Fruit fly (Drosophila melanogaster): ENCODE results near the gene RpS13.

Gene RpS13

dm6 chr2L:8384985-8385519 is 20.6 kb upstream of the RpS13 start:
- no peak for TF ChIP-seq bcd (GFP tag; optimal IDR thresholded peaks at IDR 0.05)
- TF ChIP-seq CG8944 (GFP tag; optimal IDR thresholded peaks at IDR 0.05): no peak
- TF ChIP-seq CG12071 (GFP tag; optimal IDR thresholded peaks at IDR 0.05): peak; percentile 19
- no peak for TF ChIP-seq pros (GFP tag; optimal IDR thresholded peaks at IDR 0.05)
- no peak for TF ChIP-seq gsb (GFP tag; IDR thresholded peaks at IDR 0.05)
- TF ChIP-seq CG6272 (GFP tag; IDR thresholded peaks at IDR 0.05): no peak
- peak; percentile 35 for TF ChIP-seq ATbp (GFP tag; optimal IDR thresholded peaks at IDR 0.05)
- TF ChIP-seq rib (GFP tag; IDR thresholded peaks at IDR 0.05): no peak
- TF ChIP-seq otp (GFP tag; IDR thresholded peaks at IDR 0.05): no peak
- no peak for TF ChIP-seq pum (GFP tag; optimal IDR thresholded peaks at IDR 0.05)
- no peak for TF ChIP-seq CG10209 (GFP tag; optimal IDR thresholded peaks at IDR 0.05)
- no peak for TF ChIP-seq CG2202 (tag; optimal IDR thresholded peaks at IDR 0.05)
- no peak for TF ChIP-seq cwo (GFP tag; optimal IDR thresholded peaks at IDR 0.05)
- no peak for TF ChIP-seq Dip2 (GFP tag; IDR thresholded peaks at IDR 0.05)
- no peak for TF ChIP-seq onecut (GFP tag; IDR thresholded peaks at IDR 0.05)
- TF ChIP-seq Camta (GFP tag; optimal IDR thresholded peaks at IDR 0.05): no peak
- TF ChIP-seq YL-1 (GFP tag; optimal IDR thresholded peaks at IDR 0.05): no peak
- no peak for TF ChIP-seq twi (tag; optimal IDR thresholded peaks at IDR 0.05)
- no peak for TF ChIP-seq Hand (GFP tag; optimal IDR thresholded peaks at IDR 0.05)
- TF ChIP-seq B-H1 (GFP tag; IDR thresholded peaks at IDR 0.05): no peak
- TF ChIP-seq Asciz (GFP tag; optimal IDR thresholded peaks at IDR 0.05): peak; percentile 38
- no peak for TF ChIP-seq CG16863 (GFP tag; optimal IDR thresholded peaks at IDR 0.05)
- TF ChIP-seq Scr (GFP tag; IDR thresholded peaks at IDR 0.05; ENCODE audit: partially characterized antibody): no peak
- no peak for TF ChIP-seq CG16779 (GFP tag; IDR thresholded peaks at IDR 0.05)
- no peak for TF ChIP-seq wdn (GFP tag; IDR thresholded peaks at IDR 0.05)
- peak in 1 of 2 experiments; percentile 79 for TF ChIP-seq Pdp1 (GFP tag; optimal IDR thresholded peaks at IDR 0.05)
- no peak for TF ChIP-seq chif (GFP tag; optimal IDR thresholded peaks at IDR 0.05)
- TF ChIP-seq CG13296 (GFP tag; optimal IDR thresholded peaks at IDR 0.05): peak; percentile 32
- no peak for TF ChIP-seq CG15696 (tag; optimal IDR thresholded peaks at IDR 0.05)
- TF ChIP-seq CG11456 (GFP tag; IDR thresholded peaks at IDR 0.05): no peak
- TF ChIP-seq sens (GFP tag): peak; percentile 81
- TF ChIP-seq Ptx1 (GFP tag; IDR thresholded peaks at IDR 0.05): no peak
- TF ChIP-seq Hr3 (GFP tag; optimal IDR thresholded peaks at IDR 0.05): no peak
- no peak for TF ChIP-seq ci (GFP tag; IDR thresholded peaks at IDR 0.05)
- TF ChIP-seq CG11398 (GFP tag; optimal IDR thresholded peaks at IDR 0.05): no peak
- no peak for TF ChIP-seq HHEX (GFP tag; optimal IDR thresholded peaks at IDR 0.05)
- TF ChIP-seq Eip74EF (GFP tag; optimal IDR thresholded peaks at IDR 0.05): no peak
- TF ChIP-seq TFAM (GFP tag; optimal IDR thresholded peaks at IDR 0.05): no peak
- TF ChIP-seq HLH54F (GFP tag; optimal IDR thresholded peaks at IDR 0.05): no peak
- TF ChIP-seq CG9797 (GFP tag; optimal IDR thresholded peaks at IDR 0.05): no peak
- no peak for TF ChIP-seq CG4820 (GFP tag; optimal IDR thresholded peaks at IDR 0.05)
- no peak for TF ChIP-seq CG2678 (tag; optimal IDR thresholded peaks at IDR 0.05)
- TF ChIP-seq CoRest (tag; optimal IDR thresholded peaks at IDR 0.05): no peak
- no peak for TF ChIP-seq mam (GFP tag; optimal IDR thresholded peaks at IDR 0.05)
- no peak for TF ChIP-seq Antp (GFP tag; optimal IDR thresholded peaks at IDR 0.05)
- peak; percentile 5 for TF ChIP-seq CG1603 (tag; optimal IDR thresholded peaks at IDR 0.05)
- no peak for TF ChIP-seq lilli (GFP tag; optimal IDR thresholded peaks at IDR 0.05)
- no peak for TF ChIP-seq CG4328 (GFP tag; optimal IDR thresholded peaks at IDR 0.05)
- TF ChIP-seq gem (tag; optimal IDR thresholded peaks at IDR 0.05): no peak
- no peak for TF ChIP-seq chinmo (GFP tag; IDR thresholded peaks at IDR 0.05; ENCODE audit: partially characterized antibody)
- TF ChIP-seq lola (GFP tag; optimal IDR thresholded peaks at IDR 0.05): no peak

All from whole organism, embryonic.